Worm (Caenorhabditis elegans) whole organism, L2 larva: ENCODE measurements around the gene clec-6.

Source experiments
- C34F6.9 ChIP-seq: fragments of 150-350 bp; optimal IDR thresholded peaks from 2 replicates; lab custom pipeline; 2014; ENCODE audit warnings: missing biosample characterization, missing genetic modification characterization
- F13H6.1 ChIP-seq: sonication (generic microtip); optimal IDR thresholded peaks from 2 replicates; lab custom pipeline; 2016; ENCODE audit warnings: missing genetic modification characterization, missing compliant biosample characterization
- R02D3.7 ChIP-seq: fragments of 150-350 bp; optimal IDR thresholded peaks from 2 replicates; lab custom pipeline; 2014; ENCODE audit warnings: missing biosample characterization, missing genetic modification characterization
- Y55F3AM.14 ChIP-seq: fragments of 200-800 bp; sonication (Bioruptor generic); optimal IDR thresholded peaks from 2 replicates; lab custom pipeline; 2018; ENCODE audit warnings: mild to moderate bottlenecking, missing genetic modification characterization, missing compliant biosample characterization
- alr-1 ChIP-seq: fragments of 150-350 bp; optimal IDR thresholded peaks from 2 replicates; lab custom pipeline; 2014; ENCODE audit warnings: missing biosample characterization, missing genetic modification characterization
- ama-1 ChIP-seq: fragments of 150-350 bp; optimal IDR thresholded peaks from 2 replicates; lab custom pipeline; 2018; ENCODE audit warnings: inconsistent platforms
- blmp-1 ChIP-seq: sonication (generic microtip); optimal IDR thresholded peaks from 2 replicates; lab custom pipeline; 2017; ENCODE audit warnings: missing genetic modification characterization, mild to moderate bottlenecking, missing compliant biosample characterization, antibody characterized with exemption, moderate library complexity; ENCODE audit not compliant: insufficient read depth
- ceh-16 ChIP-seq: fragments of 150-350 bp; optimal IDR thresholded peaks from 2 replicates; lab custom pipeline; 2014; ENCODE audit warnings: missing biosample characterization, missing genetic modification characterization
- ceh-82 ChIP-seq: fragments of 150-350 bp; optimal IDR thresholded peaks from 2 replicates; lab custom pipeline; 2014; ENCODE audit warnings: missing biosample characterization, missing genetic modification characterization
- crh-2 ChIP-seq: sonication (generic microtip); optimal IDR thresholded peaks from 2 replicates; lab custom pipeline; 2017; ENCODE audit warnings: missing biosample characterization, missing genetic modification characterization
- dmd-4 ChIP-seq: sonication (generic microtip); optimal IDR thresholded peaks from 2 replicates; lab custom pipeline; 2017; ENCODE audit warnings: missing biosample characterization, missing genetic modification characterization
- elt-3 ChIP-seq: sonication (generic microtip); optimal IDR thresholded peaks from 2 replicates; lab custom pipeline; 2017; ENCODE audit warnings: missing biosample characterization, missing genetic modification characterization
- fos-1 ChIP-seq: fragments of 150-350 bp; optimal IDR thresholded peaks from 2 replicates; lab custom pipeline; 2014; ENCODE audit warnings: missing biosample characterization, missing genetic modification characterization
- gmeb-1 ChIP-seq: fragments of 150-350 bp; optimal IDR thresholded peaks from 2 replicates; lab custom pipeline; 2014; ENCODE audit warnings: missing biosample characterization, missing genetic modification characterization
- lin-39 ChIP-seq: fragments of 150-350 bp; optimal IDR thresholded peaks from 2 replicates; lab custom pipeline; 2014; ENCODE audit warnings: missing biosample characterization, missing genetic modification reagents, missing genetic modification characterization
- lsy-2 ChIP-seq, 2 experiments: fragments of 150-350 bp in 1 of 2; sonication (generic microtip) in 1 of 2; optimal IDR thresholded peaks; 2 replicates each; lab custom pipeline; 2014 to 2017; ENCODE audit warnings: missing biosample characterization in 2 of 2, missing genetic modification characterization in 2 of 2
- mab-5 ChIP-seq: fragments of 150-350 bp; optimal IDR thresholded peaks from 2 replicates; lab custom pipeline; 2014; ENCODE audit warnings: missing biosample characterization, missing genetic modification characterization
- mbf-1 ChIP-seq: sonication (generic microtip); optimal IDR thresholded peaks from 2 replicates; lab custom pipeline; 2017; ENCODE audit warnings: missing biosample characterization, missing genetic modification characterization
- nhr-11 ChIP-seq: fragments of 150-350 bp; optimal IDR thresholded peaks from 2 replicates; lab custom pipeline; 2014; ENCODE audit warnings: missing biosample characterization, missing genetic modification characterization
- nhr-12 ChIP-seq: fragments of 150-350 bp; optimal IDR thresholded peaks from 2 replicates; lab custom pipeline; 2014; ENCODE audit warnings: missing biosample characterization, missing genetic modification characterization
- nhr-23 ChIP-seq: fragments of 150-350 bp; optimal IDR thresholded peaks from 2 replicates; lab custom pipeline; 2014; ENCODE audit warnings: missing biosample characterization, missing genetic modification reagents, missing genetic modification characterization
- nhr-237 ChIP-seq: fragments of 150-350 bp; optimal IDR thresholded peaks from 2 replicates; lab custom pipeline; 2014; ENCODE audit warnings: missing biosample characterization, missing genetic modification characterization
- nhr-25 ChIP-seq: fragments of 150-350 bp; sonication (generic microtip); optimal IDR thresholded peaks from 3 replicates; lab custom pipeline; 2014; ENCODE audit warnings: missing biosample characterization, missing genetic modification characterization
- nhr-6 ChIP-seq: fragments of 150-350 bp; optimal IDR thresholded peaks from 2 replicates; lab custom pipeline; 2014; ENCODE audit warnings: missing biosample characterization, missing genetic modification characterization
- nhr-77 ChIP-seq: fragments of 150-350 bp; optimal IDR thresholded peaks from 2 replicates; lab custom pipeline; 2014; ENCODE audit warnings: missing biosample characterization, missing genetic modification characterization
- peb-1 ChIP-seq: fragments of 150-350 bp; optimal IDR thresholded peaks from 2 replicates; lab custom pipeline; 2014; ENCODE audit warnings: missing biosample characterization, missing genetic modification characterization
- sem-4 ChIP-seq: fragments of 150-350 bp; optimal IDR thresholded peaks from 2 replicates; lab custom pipeline; 2014; ENCODE audit warnings: missing biosample characterization, missing genetic modification reagents, missing genetic modification characterization
- skn-1 ChIP-seq: sonication (generic microtip); optimal IDR thresholded peaks from 2 replicates; lab custom pipeline; 2017; ENCODE audit warnings: missing biosample characterization, missing genetic modification characterization
- sma-3 ChIP-seq: sonication (generic microtip); optimal IDR thresholded peaks from 2 replicates; lab custom pipeline; 2016; ENCODE audit warnings: missing genetic modification reagents, missing genetic modification characterization, missing compliant biosample characterization
- sma-9 ChIP-seq, 2 experiments: fragments of 150-350 bp in 1 of 2; sonication (generic microtip) in 1 of 2; optimal IDR thresholded peaks; 2 replicates each; lab custom pipeline; 2014 to 2016; ENCODE audit warnings: missing genetic modification characterization in 2 of 2, mild to moderate bottlenecking in 1 of 2, missing biosample characterization in 1 of 2, missing compliant biosample characterization in 1 of 2, missing genetic modification reagents in 1 of 2, moderate library complexity in 1 of 2
- snpc-4 ChIP-seq: fragments of 150-350 bp; optimal IDR thresholded peaks from 2 replicates; lab custom pipeline; 2014; ENCODE audit warnings: missing biosample characterization, missing genetic modification characterization
- unc-39 ChIP-seq: fragments of 150-350 bp; optimal IDR thresholded peaks from 2 replicates; lab custom pipeline; 2014; ENCODE audit warnings: missing biosample characterization, missing genetic modification characterization
- zag-1 ChIP-seq: fragments of 150-350 bp; optimal IDR thresholded peaks from 2 replicates; lab custom pipeline; 2014; ENCODE audit warnings: missing biosample characterization, missing genetic modification characterization
- ztf-1 ChIP-seq: fragments of 200-800 bp; sonication (Bioruptor generic); conservative IDR thresholded peaks from 2 replicates; pipeline ENCODE4 v1.3.6; 2022; ENCODE audit warnings: missing genetic modification characterization, missing compliant biosample characterization
- ztf-11 ChIP-seq: sonication (generic microtip); optimal IDR thresholded peaks from 2 replicates; lab custom pipeline; 2017; ENCODE audit warnings: missing biosample characterization, missing genetic modification characterization

clec-6 gene

ce11 chrIII:4912317-4912716 is 25.1 kb upstream of the clec-6 start, which contains the start of the genes F26F4.9 and cee-1 (continued):
- TF ChIP-seq nhr-6 (tag; lab: Kevin White, UChicago) (no peak), ztf-1 (GFP tag; lab: Robert Waterston, UW) (no peak), ztf-11 (no peak), ceh-16 (tag; lab: Kevin White, UChicago) (no peak), ama-1 (lab: Kevin White, UChicago) (no peak), lsy-2 (tag; optimal IDR thresholded peaks at IDR 0.05; lab: Kevin White, UChicago) (peak; percentile 43 to 73), sma-9 (GFP tag; optimal IDR thresholded peaks at IDR 0.05; lab: Kevin White, UChicago) (peak; percentile 67), sma-9 (tag; optimal IDR thresholded peaks at IDR 0.05; lab: Kevin White, UChicago) (no peak), skn-1 (tag; lab: Kevin White, UChicago) (no peak), blmp-1 (tag; lab: Kevin White, UChicago) (no peak), dmd-4 (tag; lab: Kevin White, UChicago) (no peak), zag-1 (tag; lab: Kevin White, UChicago) (no peak), nhr-77 (tag; lab: Kevin White, UChicago) (no peak), R02D3.7 (no peak), snpc-4 (tag; lab: Kevin White, UChicago) (no peak), mbf-1 (tag; lab: Kevin White, UChicago) (no peak), ceh-82 (tag; lab: Kevin White, UChicago) (no peak), unc-39 (tag; lab: Kevin White, UChicago) (no peak), elt-3 (tag; lab: Kevin White, UChicago) (no peak), sma-3 (GFP tag; lab: Kevin White, UChicago) (peak; percentile 75), nhr-25 (tag; lab: Kevin White, UChicago) (peak; percentile 44), peb-1 (tag; lab: Kevin White, UChicago) (no peak), nhr-11 (tag; lab: Kevin White, UChicago) (no peak), gmeb-1 (tag; lab: Kevin White, UChicago) (peak; percentile 53), fos-1 (peak; percentile 11)

DNA sequence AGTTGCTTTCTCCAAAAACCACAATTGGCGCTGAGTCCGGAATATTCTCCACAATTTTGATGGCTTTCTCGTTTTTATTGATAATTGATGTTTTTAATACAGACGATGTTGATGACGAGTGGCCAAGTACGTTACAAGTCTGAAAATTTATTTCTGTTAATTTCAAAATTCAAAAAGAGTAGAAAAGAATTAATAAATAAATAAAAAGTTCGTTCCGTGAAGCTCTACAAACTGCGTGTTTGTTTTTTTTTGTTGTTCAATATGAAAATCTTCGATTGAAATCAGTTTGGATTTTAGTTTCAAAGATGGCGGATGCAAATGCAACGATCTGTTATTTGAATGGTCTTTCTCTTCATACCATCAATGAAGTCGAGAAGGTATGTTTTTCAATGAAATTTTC is 23.7 kb upstream of the clec-6 start, which contains the start of gene F26F4.2:
Gene F26F4.2, plus strand, starts transcription at position 301 of the 400 bp plus-strand sequence.
- TF ChIP-seq nhr-237 (no peak), C34F6.9 (tag; lab: Kevin White, UChicago) (no peak), zag-1 (tag; lab: Kevin White, UChicago) (no peak), nhr-12 (tag; lab: Kevin White, UChicago) (no peak), alr-1 (no peak), Y55F3AM.14 (GFP tag; lab: Kevin White, UChicago) (no peak), elt-3 (tag; lab: Kevin White, UChicago) (no peak)

ce11 chrIII:4909938-4910337 is 22.7 kb upstream of the clec-6 start, which contains the start of gene F26F4.12:
TSS of gene F26F4.12 (minus strand) at chrIII:4910038.
- TF ChIP-seq nhr-77 (tag; lab: Kevin White, UChicago) (no peak), lin-39 (no peak), nhr-23 (tag; lab: Kevin White, UChicago) (no peak), sem-4 (no peak), mbf-1 (tag; lab: Kevin White, UChicago) (no peak), zag-1 (tag; lab: Kevin White, UChicago) (no peak), nhr-6 (tag; lab: Kevin White, UChicago) (no peak), crh-2 (tag; lab: Kevin White, UChicago) (no peak), skn-1 (tag; lab: Kevin White, UChicago) (no peak), fos-1 (no peak), Y55F3AM.14 (GFP tag; lab: Kevin White, UChicago) (no peak), F13H6.1 (tag; lab: Kevin White, UChicago) (no peak)

ce11 chrIII:4906896-4907295 is 19.7 kb upstream of the clec-6 start, which contains the start of gene rom-1:
TSS of gene rom-1 (plus strand) at chrIII:4907196.
- TF ChIP-seq mab-5 (tag; lab: Kevin White, UChicago) (no peak), ztf-11 (no peak), ama-1 (lab: Kevin White, UChicago) (no peak), sma-9 (GFP tag; optimal IDR thresholded peaks at IDR 0.05; lab: Kevin White, UChicago) (no peak), sma-9 (tag; optimal IDR thresholded peaks at IDR 0.05; lab: Kevin White, UChicago) (no peak), ceh-16 (tag; lab: Kevin White, UChicago) (no peak)
